Fruit fly (Drosophila melanogaster) whole organism, embryonic: Measurements from ENCODE around the gene kkv.

Experiments used
- CG1233 ChIP-seq: fragments of 200-800 bp; sonication (Bioruptor generic); optimal IDR thresholded peaks from 4 replicates; lab custom pipeline; 2018; ENCODE audit warnings: missing biosample characterization, mild to moderate bottlenecking, missing genetic modification characterization
- Dad ChIP-seq: fragments of 200-800 bp; sonication (Bioruptor generic); optimal IDR thresholded peaks from 3 replicates; lab custom pipeline; 2016; ENCODE audit warnings: missing biosample characterization, missing genetic modification characterization
- Gug ChIP-seq: fragments of 200-800 bp; sonication (Bioruptor generic); IDR thresholded peaks from 4 replicates; pipeline ENCODE4 v1.3.6; 2022; ENCODE audit warnings: missing biosample characterization, missing genetic modification characterization
- Ssrp ChIP-seq: fragments of 200-800 bp; sonication (Bioruptor generic); optimal IDR thresholded peaks from 2 replicates; lab custom pipeline; 2018; ENCODE audit warnings: missing biosample characterization, mild to moderate bottlenecking, missing genetic modification characterization, moderate library complexity
- en ChIP-seq: fragments of 200-800 bp; sonication (Bioruptor generic); optimal IDR thresholded peaks from 2 replicates; lab custom pipeline; 2016; ENCODE audit warnings: missing biosample characterization, missing genetic modification characterization

- no peak for TF ChIP-seq CG1233 (GFP tag; lab: Kevin White, UChicago)
- TF ChIP-seq en (GFP tag; lab: Kevin White, UChicago) = no peak
- no peak for TF ChIP-seq Gug (GFP tag; lab: Robert Waterston, UW)
- TF ChIP-seq Dad (GFP tag; lab: Kevin White, UChicago) = no peak
- no peak for TF ChIP-seq Ssrp
These were observed 28.0 kb downstream of the kkv start for dm6 chr3R:5364539-5365273.
